Worm (Caenorhabditis elegans): ENCODE measurements around the gene bbs-2.

Gene bbs-2

ce11 chrIV:7923982-7924480, 9.8 kb upstream of the bbs-2 start, which contains the start of the genes xpo-3 and C49H3.3 (continued):
- TF ChIP-seq lsy-2 (tag; optimal IDR thresholded peaks at IDR 0.05) (peak in 1 of 2 experiments; percentile 82), daf-16 (GFP tag; optimal IDR thresholded peaks at IDR 0.05) (no peak), daf-16 (tag; optimal IDR thresholded peaks at IDR 0.05) (peak; percentile 42), F44E2.7 (GFP tag; IDR thresholded peaks at IDR 0.05) (no peak), aha-1 (tag) (peak; percentile 51), madf-5 (GFP tag; IDR thresholded peaks at IDR 0.05) (no peak), set-16 (GFP tag; IDR thresholded peaks at IDR 0.05) (no peak), skn-1 (tag; optimal IDR thresholded peaks at IDR 0.05) (no peak), hmg-1.1 (GFP tag; IDR thresholded peaks at IDR 0.05) (no peak), fos-1 (tag; optimal IDR thresholded peaks at IDR 0.05) (no peak)

- TF ChIP-seq ztf-7 (tag; optimal IDR thresholded peaks at IDR 0.05) = no peak
- TF ChIP-seq zfp-2 (tag; optimal IDR thresholded peaks at IDR 0.05) = no peak
- TF ChIP-seq snpc-1.2 (GFP tag; IDR thresholded peaks at IDR 0.05) = peak; percentile 55; the same call in 1 of the 2 replicates
- no peak for TF ChIP-seq hlh-30 (tag; optimal IDR thresholded peaks at IDR 0.05; ENCODE audit: insufficient read depth)
- peak in 1 of 2 experiments; percentile 20 for TF ChIP-seq lsy-2 (tag; optimal IDR thresholded peaks at IDR 0.05)
- no peak for TF ChIP-seq aly-2 (tag; optimal IDR thresholded peaks at IDR 0.05)
- no peak; the same call in 1 of the 2 replicates for TF ChIP-seq pha-4 (GFP tag; IDR thresholded peaks at IDR 0.05)
- TF ChIP-seq pha-4 (tag; optimal IDR thresholded peaks at IDR 0.05) = no peak
- no peak for TF ChIP-seq mxl-2 (GFP tag; conservative IDR thresholded peaks at IDR 0.05)
- no peak for TF ChIP-seq nhr-6 (tag; optimal IDR thresholded peaks at IDR 0.05)
- no peak for TF ChIP-seq sdz-12 (GFP tag; optimal IDR thresholded peaks at IDR 0.05)
- no peak for TF ChIP-seq daf-19 (GFP tag; conservative IDR thresholded peaks at IDR 0.05)
- TF ChIP-seq aha-1 (tag) = peak; percentile 80
- no peak for TF ChIP-seq dmd-6 (GFP tag; IDR thresholded peaks at IDR 0.05)
- peak; percentile 75 for TF ChIP-seq ama-1 (optimal IDR thresholded peaks at IDR 0.05)
- no peak for TF ChIP-seq vab-7 (GFP tag; IDR thresholded peaks at IDR 0.05)
- TF ChIP-seq jun-1 (tag; optimal IDR thresholded peaks at IDR 0.05) = no peak
- no peak for TF ChIP-seq dpl-1 (GFP tag; optimal IDR thresholded peaks at IDR 0.05)
- no peak for TF ChIP-seq attf-4 (tag; optimal IDR thresholded peaks at IDR 0.05)
- TF ChIP-seq Y48G9A.11 (GFP tag; IDR thresholded peaks at IDR 0.05) = no peak
- peak; percentile 8 for TF ChIP-seq mes-2 (tag; optimal IDR thresholded peaks at IDR 0.05; ENCODE audit: poor library complexity, severe bottlenecking)
- TF ChIP-seq lin-39 (tag; optimal IDR thresholded peaks at IDR 0.05) = no peak
- peak; percentile 57; the same call in 1 of the 2 replicates for TF ChIP-seq zfp-3 (GFP tag; conservative IDR thresholded peaks at IDR 0.05)
- TF ChIP-seq Y105C5A.15 (GFP tag; IDR thresholded peaks at IDR 0.05) = no peak
- no peak for TF ChIP-seq F10B5.3 (tag; optimal IDR thresholded peaks at IDR 0.05)
- no peak for TF ChIP-seq nhr-42 (GFP tag; IDR thresholded peaks at IDR 0.05)
- TF ChIP-seq daf-16 (GFP tag; optimal IDR thresholded peaks at IDR 0.05) = peak in 1 of 2 experiments; percentile 16
- no peak for TF ChIP-seq daf-16 (tag; optimal IDR thresholded peaks at IDR 0.05)
- TF ChIP-seq lir-3 (tag; optimal IDR thresholded peaks at IDR 0.05) = no peak
- no peak for TF ChIP-seq nhr-25 (tag; optimal IDR thresholded peaks at IDR 0.05; ENCODE audit: borderline replicate concordance, insufficient read depth)
- TF ChIP-seq set-16 (GFP tag; IDR thresholded peaks at IDR 0.05) = peak; percentile 50
- TF ChIP-seq lin-38 (GFP tag; IDR thresholded peaks at IDR 0.05) = no peak; the same call in 1 of the 2 replicates
- no peak for TF ChIP-seq nhr-28 (tag; optimal IDR thresholded peaks at IDR 0.05)
- no peak for TF ChIP-seq ceh-20 (GFP tag; IDR thresholded peaks at IDR 0.05)
- no peak for TF ChIP-seq nhr-10 (tag; optimal IDR thresholded peaks at IDR 0.05)
- no peak for TF ChIP-seq daf-12 (tag; optimal IDR thresholded peaks at IDR 0.05)
- no peak for TF ChIP-seq snpc-4 (tag; optimal IDR thresholded peaks at IDR 0.05)
- no peak for TF ChIP-seq daf-8 (GFP tag; IDR thresholded peaks at IDR 0.05)
- no peak for TF ChIP-seq saeg-2 (GFP tag; IDR thresholded peaks at IDR 0.05)
- no peak for TF ChIP-seq tra-1 (GFP tag; IDR thresholded peaks at IDR 0.05)
- no peak for TF ChIP-seq dve-1 (tag; optimal IDR thresholded peaks at IDR 0.05; ENCODE audit: insufficient read depth)
- no peak for TF ChIP-seq F26F4.8 (GFP tag; conservative IDR thresholded peaks at IDR 0.05)
- TF ChIP-seq lin-13 (GFP tag; optimal IDR thresholded peaks at IDR 0.05) = no peak
Measured at ce11 chrIV:7924975-7925828, 8.6 kb upstream of the bbs-2 start.
